Worm (Caenorhabditis elegans) whole organism, L2 larva: ENCODE data around the gene memi-1.

Experiments used
- C34F6.9 ChIP-seq: fragments of 150-350 bp; optimal IDR thresholded peaks from 2 replicates; lab custom pipeline; 2014; ENCODE audit warnings: missing biosample characterization, missing genetic modification characterization
- F13H6.1 ChIP-seq: sonication (generic microtip); optimal IDR thresholded peaks from 2 replicates; lab custom pipeline; 2016; ENCODE audit warnings: missing genetic modification characterization, missing compliant biosample characterization
- ZK546.5 ChIP-seq: sonication (generic microtip); optimal IDR thresholded peaks from 2 replicates; lab custom pipeline; 2017; ENCODE audit warnings: missing biosample characterization, missing genetic modification characterization
- ama-1 ChIP-seq: fragments of 150-350 bp; optimal IDR thresholded peaks from 2 replicates; lab custom pipeline; 2018; ENCODE audit warnings: inconsistent platforms
- blmp-1 ChIP-seq: sonication (generic microtip); optimal IDR thresholded peaks from 2 replicates; lab custom pipeline; 2017; ENCODE audit warnings: missing genetic modification characterization, mild to moderate bottlenecking, missing compliant biosample characterization, antibody characterized with exemption, moderate library complexity; ENCODE audit not compliant: insufficient read depth
- ceh-16 ChIP-seq: fragments of 150-350 bp; optimal IDR thresholded peaks from 2 replicates; lab custom pipeline; 2014; ENCODE audit warnings: missing biosample characterization, missing genetic modification characterization
- dmd-4 ChIP-seq: sonication (generic microtip); optimal IDR thresholded peaks from 2 replicates; lab custom pipeline; 2017; ENCODE audit warnings: missing biosample characterization, missing genetic modification characterization
- egl-27 ChIP-seq: sonication (generic microtip); optimal IDR thresholded peaks from 3 replicates; lab custom pipeline; 2017; ENCODE audit warnings: missing biosample characterization, missing genetic modification reagents, missing genetic modification characterization
- elt-3 ChIP-seq: sonication (generic microtip); optimal IDR thresholded peaks from 2 replicates; lab custom pipeline; 2017; ENCODE audit warnings: missing biosample characterization, missing genetic modification characterization
- fos-1 ChIP-seq: fragments of 150-350 bp; optimal IDR thresholded peaks from 2 replicates; lab custom pipeline; 2014; ENCODE audit warnings: missing biosample characterization, missing genetic modification characterization
- gmeb-1 ChIP-seq: fragments of 150-350 bp; optimal IDR thresholded peaks from 2 replicates; lab custom pipeline; 2014; ENCODE audit warnings: missing biosample characterization, missing genetic modification characterization
- lin-11 ChIP-seq: fragments of 150-350 bp; sonication (generic microtip); optimal IDR thresholded peaks from 2 replicates; lab custom pipeline; 2014; ENCODE audit warnings: missing biosample characterization, missing genetic modification characterization, inconsistent platforms, mixed read lengths
- lin-13 ChIP-seq: fragments of 150-350 bp; optimal IDR thresholded peaks from 2 replicates; lab custom pipeline; 2014; ENCODE audit warnings: missing biosample characterization, missing genetic modification reagents, missing genetic modification characterization
- lin-39 ChIP-seq: fragments of 150-350 bp; optimal IDR thresholded peaks from 2 replicates; lab custom pipeline; 2014; ENCODE audit warnings: missing biosample characterization, missing genetic modification reagents, missing genetic modification characterization
- lsy-2 ChIP-seq, 2 experiments: fragments of 150-350 bp in 1 of 2; sonication (generic microtip) in 1 of 2; optimal IDR thresholded peaks; 2 replicates each; lab custom pipeline; 2014 to 2017; ENCODE audit warnings: missing biosample characterization in 2 of 2, missing genetic modification characterization in 2 of 2
- mab-5 ChIP-seq: fragments of 150-350 bp; optimal IDR thresholded peaks from 2 replicates; lab custom pipeline; 2014; ENCODE audit warnings: missing biosample characterization, missing genetic modification characterization
- mbf-1 ChIP-seq: sonication (generic microtip); optimal IDR thresholded peaks from 2 replicates; lab custom pipeline; 2017; ENCODE audit warnings: missing biosample characterization, missing genetic modification characterization
- mdl-1 ChIP-seq, 2 experiments: fragments of 150-350 bp in 1 of 2; sonication (generic microtip) in 1 of 2; optimal IDR thresholded peaks; 2 replicates each; lab custom pipeline; 2017; ENCODE audit warnings: missing biosample characterization in 2 of 2, missing genetic modification characterization in 2 of 2
- nhr-10 ChIP-seq: sonication (generic microtip); optimal IDR thresholded peaks from 2 replicates; lab custom pipeline; 2017; ENCODE audit warnings: missing biosample characterization, missing genetic modification characterization
- nhr-129 ChIP-seq: fragments of 150-350 bp; optimal IDR thresholded peaks from 2 replicates; lab custom pipeline; 2014; ENCODE audit warnings: missing biosample characterization, missing genetic modification characterization
- nhr-21 ChIP-seq: fragments of 150-350 bp; optimal IDR thresholded peaks from 2 replicates; lab custom pipeline; 2014; ENCODE audit warnings: missing biosample characterization, missing genetic modification characterization
- nhr-23 ChIP-seq: fragments of 150-350 bp; optimal IDR thresholded peaks from 2 replicates; lab custom pipeline; 2014; ENCODE audit warnings: missing biosample characterization, missing genetic modification reagents, missing genetic modification characterization
- nhr-25 ChIP-seq: fragments of 150-350 bp; sonication (generic microtip); optimal IDR thresholded peaks from 3 replicates; lab custom pipeline; 2014; ENCODE audit warnings: missing biosample characterization, missing genetic modification characterization
- nhr-6 ChIP-seq: fragments of 150-350 bp; optimal IDR thresholded peaks from 2 replicates; lab custom pipeline; 2014; ENCODE audit warnings: missing biosample characterization, missing genetic modification characterization
- nhr-77 ChIP-seq: fragments of 150-350 bp; optimal IDR thresholded peaks from 2 replicates; lab custom pipeline; 2014; ENCODE audit warnings: missing biosample characterization, missing genetic modification characterization
- peb-1 ChIP-seq: fragments of 150-350 bp; optimal IDR thresholded peaks from 2 replicates; lab custom pipeline; 2014; ENCODE audit warnings: missing biosample characterization, missing genetic modification characterization
- sem-4 ChIP-seq: fragments of 150-350 bp; optimal IDR thresholded peaks from 2 replicates; lab custom pipeline; 2014; ENCODE audit warnings: missing biosample characterization, missing genetic modification reagents, missing genetic modification characterization
- skn-1 ChIP-seq: sonication (generic microtip); optimal IDR thresholded peaks from 2 replicates; lab custom pipeline; 2017; ENCODE audit warnings: missing biosample characterization, missing genetic modification characterization
- sma-9 ChIP-seq, 2 experiments: fragments of 150-350 bp in 1 of 2; sonication (generic microtip) in 1 of 2; optimal IDR thresholded peaks; 2 replicates each; lab custom pipeline; 2014 to 2016; ENCODE audit warnings: missing genetic modification characterization in 2 of 2, mild to moderate bottlenecking in 1 of 2, missing biosample characterization in 1 of 2, missing compliant biosample characterization in 1 of 2, missing genetic modification reagents in 1 of 2, moderate library complexity in 1 of 2
- snpc-4 ChIP-seq: fragments of 150-350 bp; optimal IDR thresholded peaks from 2 replicates; lab custom pipeline; 2014; ENCODE audit warnings: missing biosample characterization, missing genetic modification characterization
- unc-39 ChIP-seq: fragments of 150-350 bp; optimal IDR thresholded peaks from 2 replicates; lab custom pipeline; 2014; ENCODE audit warnings: missing biosample characterization, missing genetic modification characterization
- unc-55 ChIP-seq: fragments of 150-350 bp; sonication (generic microtip); optimal IDR thresholded peaks from 3 replicates; lab custom pipeline; 2014; ENCODE audit warnings: missing biosample characterization, missing genetic modification reagents, missing genetic modification characterization
- unc-62 ChIP-seq: fragments of 150-350 bp; optimal IDR thresholded peaks from 2 replicates; lab custom pipeline; 2014; ENCODE audit warnings: missing biosample characterization, missing genetic modification reagents, missing genetic modification characterization
- zag-1 ChIP-seq: fragments of 150-350 bp; optimal IDR thresholded peaks from 2 replicates; lab custom pipeline; 2014; ENCODE audit warnings: missing biosample characterization, missing genetic modification characterization
- ztf-1 ChIP-seq: fragments of 200-800 bp; sonication (Bioruptor generic); conservative IDR thresholded peaks from 2 replicates; pipeline ENCODE4 v1.3.6; 2022; ENCODE audit warnings: missing genetic modification characterization, missing compliant biosample characterization
- ztf-11 ChIP-seq: sonication (generic microtip); optimal IDR thresholded peaks from 2 replicates; lab custom pipeline; 2017; ENCODE audit warnings: missing biosample characterization, missing genetic modification characterization
- ztf-4 ChIP-seq: fragments of 150-350 bp; optimal IDR thresholded peaks from 2 replicates; lab custom pipeline; 2014; ENCODE audit warnings: missing biosample characterization, missing genetic modification characterization

memi-1 gene

ce11 chrIV:4763844-4764243, 3.6 kb upstream of the memi-1 start, which contains the start of gene Y17G9B.2:
TSS of gene Y17G9B.2 (plus strand) at chrIV:4764144.
- no peak for TF ChIP-seq dmd-4 (tag; lab: Kevin White, UChicago)
- TF ChIP-seq ceh-16, result no peak
- no peak for TF ChIP-seq elt-3
- no peak for TF ChIP-seq ztf-11 (tag; lab: Kevin White, UChicago)
- TF ChIP-seq unc-55 (GFP tag; lab: Kevin White, UChicago), result no peak
- TF ChIP-seq nhr-25 (tag; lab: Kevin White, UChicago), result no peak
- no peak for TF ChIP-seq sem-4
- TF ChIP-seq nhr-10 (tag; lab: Kevin White, UChicago), result no peak
- no peak for TF ChIP-seq nhr-23

- peak in 1 of 2 experiments; percentile 52 for TF ChIP-seq lsy-2 (tag; optimal IDR thresholded peaks at IDR 0.05; lab: Kevin White, UChicago)
Measured at ce11 chrIV:4762990-4763545, 2.8 kb upstream of the memi-1 start.

- no peak for TF ChIP-seq lin-13 (GFP tag; lab: Kevin White, UChicago)
- no peak for TF ChIP-seq blmp-1
- peak in 1 of 2 experiments; percentile 24 for TF ChIP-seq lsy-2 (tag; optimal IDR thresholded peaks at IDR 0.05; lab: Kevin White, UChicago)
Measured at ce11 chrIV:4758659-4759058, 1.6 kb downstream of the memi-1 start, which contains the start of gene Y17G9B.8. TSS of gene Y17G9B.8 (minus strand) at chrIV:4758840.

- TF ChIP-seq skn-1 (no peak), snpc-4 (tag; lab: Kevin White, UChicago) (no peak), nhr-21 (tag; lab: Kevin White, UChicago) (no peak), mdl-1 (tag; optimal IDR thresholded peaks at IDR 0.05; lab: Kevin White, UChicago) (no peak), gmeb-1 (tag; lab: Kevin White, UChicago) (no peak), peb-1 (tag; lab: Kevin White, UChicago) (no peak), lin-39 (tag; lab: Kevin White, UChicago) (no peak), lsy-2 (tag; optimal IDR thresholded peaks at IDR 0.05; lab: Kevin White, UChicago) (no peak), sma-9 (GFP tag; optimal IDR thresholded peaks at IDR 0.05; lab: Kevin White, UChicago) (no peak), sma-9 (tag; optimal IDR thresholded peaks at IDR 0.05; lab: Kevin White, UChicago) (no peak)
Measured at ce11 chrIV:4755929-4756655, 4.1 kb downstream of the memi-1 start, which contains the start of the genes fbxb-77 and Y17G9B.11. TSS of gene fbxb-77 (minus strand) at chrIV:4756157. TSS of gene Y17G9B.11 (plus strand) at chrIV:4756605.

ce11 chrIV:4751814-4752213, 8.4 kb downstream of the memi-1 start, which contains the start of gene Y17G9B.4:
TSS of gene Y17G9B.4 (plus strand) at chrIV:4752119.
- TF ChIP-seq mab-5 (tag; lab: Kevin White, UChicago), result no peak
- no peak for TF ChIP-seq F13H6.1 (tag; lab: Kevin White, UChicago)
- no peak for TF ChIP-seq C34F6.9 (tag; lab: Kevin White, UChicago)
- no peak for TF ChIP-seq mdl-1 (tag; optimal IDR thresholded peaks at IDR 0.05; lab: Kevin White, UChicago)
- TF ChIP-seq ztf-1 (GFP tag; lab: Robert Waterston, UW), result no peak

- TF ChIP-seq nhr-23 (no peak), nhr-77 (tag; lab: Kevin White, UChicago) (peak; percentile 95), sem-4 (peak; percentile 100), ztf-4 (tag; lab: Kevin White, UChicago) (peak; percentile 100), ZK546.5 (tag; lab: Kevin White, UChicago) (peak; percentile 94), F13H6.1 (tag; lab: Kevin White, UChicago) (peak; percentile 100), lsy-2 (tag; optimal IDR thresholded peaks at IDR 0.05; lab: Kevin White, UChicago) (peak; percentile 100), fos-1 (tag; lab: Kevin White, UChicago) (peak; percentile 100), ztf-11 (tag; lab: Kevin White, UChicago) (peak; percentile 74), unc-39 (tag; lab: Kevin White, UChicago) (peak; percentile 77), snpc-4 (tag; lab: Kevin White, UChicago) (peak; percentile 95), mdl-1 (tag; optimal IDR thresholded peaks at IDR 0.05; lab: Kevin White, UChicago) (peak; percentile 54 to 94), ama-1 (lab: Kevin White, UChicago) (peak; percentile 95), skn-1 (peak; percentile 97), unc-62 (GFP tag; lab: Kevin White, UChicago) (peak; percentile 100), lin-11 (tag; lab: Kevin White, UChicago) (peak; percentile 98), nhr-129 (tag; lab: Kevin White, UChicago) (peak; percentile 99), peb-1 (tag; lab: Kevin White, UChicago) (no peak), mbf-1 (tag; lab: Kevin White, UChicago) (peak; percentile 71), ceh-16 (peak; percentile 99), lin-13 (GFP tag; lab: Kevin White, UChicago) (peak; percentile 99), ztf-1 (GFP tag; lab: Robert Waterston, UW) (peak; percentile 84; the same call in 1 of the 2 replicates), nhr-10 (tag; lab: Kevin White, UChicago) (peak; percentile 96), egl-27 (tag; lab: Kevin White, UChicago) (peak; percentile 100), gmeb-1 (tag; lab: Kevin White, UChicago) (peak; percentile 98), zag-1 (tag; lab: Kevin White, UChicago) (peak; percentile 98), nhr-6 (tag; lab: Kevin White, UChicago) (peak; percentile 100), nhr-21 (tag; lab: Kevin White, UChicago) (peak; percentile 100), unc-55 (GFP tag; lab: Kevin White, UChicago) (peak; percentile 100)
Measured at ce11 chrIV:4749728-4750278, 10.4 kb downstream of the memi-1 start, which contains the start of the genes rpl-20 and Y17G9B.5. TSS of gene rpl-20 (minus strand) at chrIV:4749778. TSS of gene Y17G9B.5 (plus strand) at chrIV:4750240.
